Worm (Caenorhabditis elegans): ENCODE data around the gene best-5.

DNA sequence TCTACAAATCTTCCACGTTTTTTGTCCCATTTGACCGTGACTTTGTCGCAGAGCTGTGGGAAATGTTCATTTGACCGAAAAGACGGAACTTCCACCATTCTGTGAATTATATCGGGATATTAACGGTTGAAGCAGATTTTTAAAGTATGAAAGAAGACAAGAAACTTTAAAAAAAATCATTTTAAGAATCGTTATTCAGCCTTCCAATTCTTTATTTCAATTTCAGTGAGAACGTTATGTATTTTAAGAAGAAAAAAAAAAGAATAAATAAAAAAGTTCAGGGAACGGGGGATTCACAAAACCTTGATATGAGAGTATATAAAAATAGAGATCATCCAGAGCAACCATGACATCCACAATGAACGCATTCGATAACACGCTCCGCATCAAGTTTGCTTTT, 4.4 kb upstream of the best-5 start, which contains the start of gene set-3:
- no peak for TF ChIP-seq ets-7 (tag; optimal IDR thresholded peaks at IDR 0.05)
- no peak for TF ChIP-seq ama-1 (optimal IDR thresholded peaks at IDR 0.05)
- no peak for TF ChIP-seq scrt-1 (GFP tag; IDR thresholded peaks at IDR 0.05)
- TF ChIP-seq flt-1 (GFP tag; IDR thresholded peaks at IDR 0.05), result no peak
- no peak for TF ChIP-seq F13C5.2 (tag; optimal IDR thresholded peaks at IDR 0.05)
- no peak for TF ChIP-seq B0310.2 (tag; optimal IDR thresholded peaks at IDR 0.05)
- no peak for TF ChIP-seq pes-1 (GFP tag; IDR thresholded peaks at IDR 0.05)
- no peak for TF ChIP-seq tbx-37 (GFP tag; conservative IDR thresholded peaks at IDR 0.05)
- TF ChIP-seq tra-4 (tag; optimal IDR thresholded peaks at IDR 0.05), result no peak
- TF ChIP-seq hmg-4 (GFP tag; optimal IDR thresholded peaks at IDR 0.05), result no peak
- TF ChIP-seq ceh-13 (GFP tag; optimal IDR thresholded peaks at IDR 0.05), result no peak
- no peak for TF ChIP-seq ceh-36 (tag; optimal IDR thresholded peaks at IDR 0.05)
- TF ChIP-seq hmbx-1 (tag; optimal IDR thresholded peaks at IDR 0.05), result no peak
- no peak for TF ChIP-seq tbx-11 (GFP tag; IDR thresholded peaks at IDR 0.05)

Measured in whole organism, early embryonic.